Fruit fly (Drosophila melanogaster): ENCODE results near the gene Zaf1.
A peak's percentile ranks its signal among the peaks of the same experiment; 100 is the strongest.

The Zaf1 gene

dm6 chr3R:11655873-11656374, 30.5 kb upstream of the Zaf1 start, which contains the start of gene CG42327 (continued):
- TF ChIP-seq Sp1 (GFP tag; optimal IDR thresholded peaks at IDR 0.05) (peak; percentile 86), CG9705 (GFP tag; optimal IDR thresholded peaks at IDR 0.05) (peak; percentile 54), rgr (GFP tag; optimal IDR thresholded peaks at IDR 0.05) (peak; percentile 96), OdsH (GFP tag; optimal IDR thresholded peaks at IDR 0.05) (peak; percentile 94), Jra (GFP tag; optimal IDR thresholded peaks at IDR 0.05) (peak; percentile 27)

DNA sequence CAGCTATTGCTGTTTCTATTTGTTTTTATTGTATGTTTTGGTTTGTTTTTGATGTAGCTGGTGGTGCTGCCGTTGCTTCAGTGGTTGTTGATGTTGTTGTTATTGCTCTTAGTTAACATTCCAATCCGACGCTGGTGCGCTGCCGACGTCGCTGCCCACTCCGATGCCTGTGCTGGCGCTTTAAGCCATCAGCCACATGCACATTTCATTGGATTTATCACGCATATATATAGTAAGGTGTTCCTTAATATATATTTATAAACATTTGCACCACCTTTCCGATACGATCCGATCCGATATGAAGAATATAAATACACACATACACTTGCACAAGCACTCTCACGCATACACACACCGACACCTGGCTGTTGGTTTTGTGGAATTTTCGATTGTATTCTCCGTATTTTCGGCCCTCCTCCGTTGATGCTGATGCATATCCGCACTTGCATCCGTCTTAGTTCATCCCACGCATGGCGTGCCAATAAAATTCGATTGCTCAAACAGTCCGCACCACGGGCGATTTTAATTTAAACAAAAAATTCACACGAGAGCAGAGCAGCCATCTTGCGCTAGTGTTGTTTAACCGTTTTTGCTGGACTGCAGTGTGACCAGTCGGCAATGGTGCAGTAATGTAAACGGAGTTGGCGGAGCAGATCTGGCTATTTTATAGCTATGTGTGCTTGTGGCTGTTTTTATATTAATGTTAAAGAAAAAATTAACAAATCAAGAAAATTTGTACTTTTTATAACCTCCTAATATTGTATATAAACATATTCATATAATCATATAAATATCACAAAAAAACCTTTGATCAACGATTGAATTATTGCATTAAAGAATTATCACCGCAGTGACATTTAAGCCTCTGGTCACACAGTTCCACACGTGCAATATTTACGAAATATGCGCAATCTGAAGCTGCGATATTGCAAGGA, 24.9 kb upstream of the Zaf1 start, which contains the start of the genes Csk and Elp1:
TSS of gene Csk (minus strand) at position 602 of the 935 bp plus-strand sequence.
TSS of gene Elp1 (plus strand) at position 867 of the 935 bp plus-strand sequence.
- TF ChIP-seq h (GFP tag; optimal IDR thresholded peaks at IDR 0.05), result peak; percentile 63
- no peak for TF ChIP-seq Rel (GFP tag; optimal IDR thresholded peaks at IDR 0.05)
- TF ChIP-seq Rel (tag; optimal IDR thresholded peaks at IDR 0.05), result peak; percentile 96
- TF ChIP-seq foxo (GFP tag; optimal IDR thresholded peaks at IDR 0.05), result peak in 1 of 2 experiments; percentile 72
- peak; percentile 79 for TF ChIP-seq woc (GFP tag; optimal IDR thresholded peaks at IDR 0.05)
- TF ChIP-seq dsf (GFP tag; optimal IDR thresholded peaks at IDR 0.05; ENCODE audit: borderline replicate concordance), result peak; percentile 8
- TF ChIP-seq Dfd (GFP tag; optimal IDR thresholded peaks at IDR 0.05), result no peak
- TF ChIP-seq Jra (GFP tag; optimal IDR thresholded peaks at IDR 0.05), result no peak
- peak; percentile 7 for TF ChIP-seq psq (GFP tag; optimal IDR thresholded peaks at IDR 0.05)
- peak; percentile 39 for TF ChIP-seq dmrt93B (GFP tag; optimal IDR thresholded peaks at IDR 0.05)
- peak; percentile 62 for TF ChIP-seq fru (GFP tag; optimal IDR thresholded peaks at IDR 0.05)
- TF ChIP-seq rgr (GFP tag; optimal IDR thresholded peaks at IDR 0.05), result peak; percentile 69
- TF ChIP-seq Abd-B (GFP tag; optimal IDR thresholded peaks at IDR 0.05), result no peak
- TF ChIP-seq sage (GFP tag; optimal IDR thresholded peaks at IDR 0.05), result no peak
- peak; percentile 52 for TF ChIP-seq Hnf4 (GFP tag; optimal IDR thresholded peaks at IDR 0.05)
- TF ChIP-seq br (GFP tag; optimal IDR thresholded peaks at IDR 0.05), result peak; percentile 58
- TF ChIP-seq sv (GFP tag; optimal IDR thresholded peaks at IDR 0.05), result peak; percentile 51
- peak; percentile 27 for TF ChIP-seq Hr83 (GFP tag; optimal IDR thresholded peaks at IDR 0.05; ENCODE audit: poor library complexity, severe bottlenecking)
- peak; percentile 72 for TF ChIP-seq HLH106 (tag; optimal IDR thresholded peaks at IDR 0.05)
- peak; percentile 41 for TF ChIP-seq CG9705 (GFP tag; optimal IDR thresholded peaks at IDR 0.05)
- TF ChIP-seq N (GFP tag; optimal IDR thresholded peaks at IDR 0.05), result peak; percentile 13
- peak; percentile 91 for TF ChIP-seq Myc (optimal IDR thresholded peaks at IDR 0.05)
- peak; percentile 29 for TF ChIP-seq ey (GFP tag; optimal IDR thresholded peaks at IDR 0.05)
- TF ChIP-seq Sp1 (GFP tag; optimal IDR thresholded peaks at IDR 0.05), result peak; percentile 71
- peak; percentile 16 for TF ChIP-seq OdsH (GFP tag; optimal IDR thresholded peaks at IDR 0.05)
- no peak for TF ChIP-seq dl (GFP tag; optimal IDR thresholded peaks at IDR 0.05; ENCODE audit: insufficient read depth in 1 of 2, partially characterized antibody in 2 of 2)

dm6 chr3R:11649449-11649848, 24.0 kb upstream of the Zaf1 start:
- no peak for TF ChIP-seq Myc (optimal IDR thresholded peaks at IDR 0.05)
- TF ChIP-seq Hr83 (GFP tag; optimal IDR thresholded peaks at IDR 0.05; ENCODE audit: poor library complexity, severe bottlenecking), result peak; percentile 65
- peak; percentile 58 for TF ChIP-seq Rel (GFP tag; optimal IDR thresholded peaks at IDR 0.05)
- no peak for TF ChIP-seq Rel (tag; optimal IDR thresholded peaks at IDR 0.05)
- peak; percentile 90 for TF ChIP-seq Hnf4 (GFP tag; optimal IDR thresholded peaks at IDR 0.05)
- no peak for TF ChIP-seq jim (GFP tag; optimal IDR thresholded peaks at IDR 0.05)
- TF ChIP-seq lola (GFP tag; optimal IDR thresholded peaks at IDR 0.05), result no peak
- TF ChIP-seq Dfd (GFP tag; optimal IDR thresholded peaks at IDR 0.05), result no peak
- no peak for TF ChIP-seq Hr78 (GFP tag; optimal IDR thresholded peaks at IDR 0.05)
- no peak for TF ChIP-seq Vsx2 (GFP tag; optimal IDR thresholded peaks at IDR 0.05; ENCODE audit: partially characterized antibody)
- peak; percentile 88 for TF ChIP-seq tai (GFP tag; optimal IDR thresholded peaks at IDR 0.05)
- no peak for TF ChIP-seq Dif (GFP tag; optimal IDR thresholded peaks at IDR 0.05; ENCODE audit: partially characterized antibody)
- TF ChIP-seq GATAd (GFP tag; optimal IDR thresholded peaks at IDR 0.05), result peak; percentile 15
- peak; percentile 55 for TF ChIP-seq brk (GFP tag; optimal IDR thresholded peaks at IDR 0.05)
- TF ChIP-seq rgr (GFP tag; optimal IDR thresholded peaks at IDR 0.05), result peak; percentile 88
- peak; percentile 71 for TF ChIP-seq psq (GFP tag; optimal IDR thresholded peaks at IDR 0.05)
- peak; percentile 31 for TF ChIP-seq dsf (GFP tag; optimal IDR thresholded peaks at IDR 0.05; ENCODE audit: borderline replicate concordance)
- peak; percentile 52 for TF ChIP-seq sage (GFP tag; optimal IDR thresholded peaks at IDR 0.05)
- peak; percentile 56 to 90 for TF ChIP-seq foxo (GFP tag; optimal IDR thresholded peaks at IDR 0.05)
- peak; percentile 29 for TF ChIP-seq CG32264 (GFP tag; optimal IDR thresholded peaks at IDR 0.05)
- peak; percentile 98 for TF ChIP-seq sv (GFP tag; optimal IDR thresholded peaks at IDR 0.05)
- peak; percentile 62 for TF ChIP-seq woc (GFP tag; optimal IDR thresholded peaks at IDR 0.05)
- peak; percentile 73 for TF ChIP-seq dmrt93B (GFP tag; optimal IDR thresholded peaks at IDR 0.05)
- TF ChIP-seq Jra (GFP tag; optimal IDR thresholded peaks at IDR 0.05), result peak; percentile 74
- TF ChIP-seq Sp1 (GFP tag; optimal IDR thresholded peaks at IDR 0.05), result peak; percentile 79
- TF ChIP-seq CG9705 (GFP tag; optimal IDR thresholded peaks at IDR 0.05), result peak; percentile 63
- TF ChIP-seq dl (GFP tag; optimal IDR thresholded peaks at IDR 0.05; ENCODE audit: insufficient read depth in 1 of 2, partially characterized antibody in 2 of 2), result no peak
- TF ChIP-seq fru (GFP tag; optimal IDR thresholded peaks at IDR 0.05), result peak; percentile 79
- TF ChIP-seq ey (GFP tag; optimal IDR thresholded peaks at IDR 0.05), result peak; percentile 88
- TF ChIP-seq h (GFP tag; optimal IDR thresholded peaks at IDR 0.05), result peak; percentile 88
- TF ChIP-seq br (GFP tag; optimal IDR thresholded peaks at IDR 0.05), result peak; percentile 88
- no peak for TF ChIP-seq usp (GFP tag; optimal IDR thresholded peaks at IDR 0.05)
- no peak for TF ChIP-seq N (GFP tag; optimal IDR thresholded peaks at IDR 0.05)
- peak; percentile 87 for TF ChIP-seq OdsH (GFP tag; optimal IDR thresholded peaks at IDR 0.05)
- no peak for TF ChIP-seq Mio (GFP tag; optimal IDR thresholded peaks at IDR 0.05)
- peak; percentile 86 for TF ChIP-seq HLH106 (tag; optimal IDR thresholded peaks at IDR 0.05)
- no peak for TF ChIP-seq pan (optimal IDR thresholded peaks at IDR 0.05)
- TF ChIP-seq Abd-B (GFP tag; optimal IDR thresholded peaks at IDR 0.05), result no peak

All from whole organism, wandering third instar larva.